Fruit fly (Drosophila melanogaster): ENCODE measurements around the gene COX8.
A peak's percentile ranks its signal among the peaks of the same experiment; 100 is the strongest.

COX8 gene

dm6 chr3L:21536857-21537256 is 2.4 kb downstream of the COX8 start, which contains the start of gene Rpn10 (continued):
- no peak for TF ChIP-seq CG7786 (GFP tag; optimal IDR thresholded peaks at IDR 0.05)
- peak; percentile 82 for TF ChIP-seq Myb (GFP tag; optimal IDR thresholded peaks at IDR 0.05)
- no peak for TF ChIP-seq Aef1 (GFP tag; IDR thresholded peaks at IDR 0.05)
- no peak for TF ChIP-seq CG9817 (tag; optimal IDR thresholded peaks at IDR 0.05)
- TF ChIP-seq Gsc (GFP tag; IDR thresholded peaks at IDR 0.05), result no peak
- TF ChIP-seq NFAT (GFP tag; IDR thresholded peaks at IDR 0.05), result no peak
- TF ChIP-seq Hr78 (GFP tag; optimal IDR thresholded peaks at IDR 0.05), result peak in 1 of 2 experiments; percentile 99
- TF ChIP-seq CG9437 (GFP tag; optimal IDR thresholded peaks at IDR 0.05), result peak; percentile 22
- no peak for TF ChIP-seq stc (GFP tag; IDR thresholded peaks at IDR 0.05)
- TF ChIP-seq Hand (GFP tag; optimal IDR thresholded peaks at IDR 0.05), result no peak
- TF ChIP-seq Gug (GFP tag; IDR thresholded peaks at IDR 0.05), result peak; percentile 10; the same call in 1 of the 4 replicates
- no peak for TF ChIP-seq danr (GFP tag; IDR thresholded peaks at IDR 0.05)
- peak; percentile 98 for TF ChIP-seq CG13287 (GFP tag; IDR thresholded peaks at IDR 0.05; ENCODE audit: partially characterized antibody)
- TF ChIP-seq cg (GFP tag; optimal IDR thresholded peaks at IDR 0.05), result no peak
- TF ChIP-seq D19A (tag; optimal IDR thresholded peaks at IDR 0.05), result peak; percentile 43
- TF ChIP-seq CG15073 (GFP tag; optimal IDR thresholded peaks at IDR 0.05), result no peak
- TF ChIP-seq CG12769 (tag; optimal IDR thresholded peaks at IDR 0.05), result no peak
- peak; percentile 72 for TF ChIP-seq nmo (GFP tag; optimal IDR thresholded peaks at IDR 0.05)
- TF ChIP-seq Hey (tag; optimal IDR thresholded peaks at IDR 0.05), result no peak
- no peak for TF ChIP-seq her (GFP tag; optimal IDR thresholded peaks at IDR 0.05)
- no peak for TF ChIP-seq Lpt (GFP tag; optimal IDR thresholded peaks at IDR 0.05)
- TF ChIP-seq Drgx (GFP tag; IDR thresholded peaks at IDR 0.05), result no peak
- peak; percentile 90 for TF ChIP-seq nerfin-2 (GFP tag; IDR thresholded peaks at IDR 0.05; ENCODE audit: partially characterized antibody)
- no peak for TF ChIP-seq CG17568 (GFP tag; optimal IDR thresholded peaks at IDR 0.05)
- TF ChIP-seq CG10979 (tag; optimal IDR thresholded peaks at IDR 0.05), result peak; percentile 8
- TF ChIP-seq Awh (GFP tag; IDR thresholded peaks at IDR 0.05), result no peak
- TF ChIP-seq CG12299 (tag; optimal IDR thresholded peaks at IDR 0.05), result peak; percentile 1
- TF ChIP-seq eve (GFP tag; optimal IDR thresholded peaks at IDR 0.05), result no peak
- peak; percentile 11 for TF ChIP-seq CG10654 (GFP tag; optimal IDR thresholded peaks at IDR 0.05)
- TF ChIP-seq tx (GFP tag; optimal IDR thresholded peaks at IDR 0.05), result no peak
- TF ChIP-seq Fer2 (tag; optimal IDR thresholded peaks at IDR 0.05), result no peak
- TF ChIP-seq CG6683 (GFP tag; optimal IDR thresholded peaks at IDR 0.05), result no peak
- no peak for TF ChIP-seq Hr51 (GFP tag; optimal IDR thresholded peaks at IDR 0.05)
- TF ChIP-seq CG8478 (optimal IDR thresholded peaks at IDR 0.05), result no peak
- TF ChIP-seq HHEX (GFP tag; optimal IDR thresholded peaks at IDR 0.05), result no peak
- no peak for TF ChIP-seq sr (GFP tag; IDR thresholded peaks at IDR 0.05)
- no peak for TF ChIP-seq so (GFP tag; IDR thresholded peaks at IDR 0.05)
- peak; percentile 38 for TF ChIP-seq mam (GFP tag; optimal IDR thresholded peaks at IDR 0.05)
- TF ChIP-seq klu (GFP tag; IDR thresholded peaks at IDR 0.05), result no peak
- TF ChIP-seq CG4730 (GFP tag; IDR thresholded peaks at IDR 0.05), result no peak
- no peak for TF ChIP-seq rib (GFP tag; IDR thresholded peaks at IDR 0.05)
- peak; percentile 49 for TF ChIP-seq Chrac-16 (GFP tag; optimal IDR thresholded peaks at IDR 0.05)
- no peak for TF ChIP-seq CG8359 (GFP tag; optimal IDR thresholded peaks at IDR 0.05; ENCODE audit: borderline replicate concordance)
- peak; percentile 71 for TF ChIP-seq YL-1 (GFP tag; optimal IDR thresholded peaks at IDR 0.05)
- TF ChIP-seq hkb (optimal IDR thresholded peaks at IDR 0.05), result no peak
- no peak; the same call in 1 of the 2 replicates for TF ChIP-seq hkb (GFP tag; IDR thresholded peaks at IDR 0.05)
- peak; percentile 89 for TF ChIP-seq stwl (tag; optimal IDR thresholded peaks at IDR 0.05)
- peak; percentile 71 for TF ChIP-seq CG32532 (GFP tag; IDR thresholded peaks at IDR 0.05)
- TF ChIP-seq maf-S (GFP tag; optimal IDR thresholded peaks at IDR 0.05), result peak; percentile 17
- peak; percentile 57 for TF ChIP-seq sug (tag; optimal IDR thresholded peaks at IDR 0.05)
- TF ChIP-seq Scr (GFP tag; IDR thresholded peaks at IDR 0.05; ENCODE audit: partially characterized antibody), result peak; percentile 97
- TF ChIP-seq tna (GFP tag; IDR thresholded peaks at IDR 0.05; ENCODE audit: partially characterized antibody), result peak; percentile 94

All from whole organism, embryonic.